Worm (Caenorhabditis elegans) whole organism, late embryonic: ENCODE results near the gene tre-3.

Experiments used
- Y22D7AL.16 ChIP-seq: sonication (generic microtip); optimal IDR thresholded peaks from 2 replicates; lab custom pipeline; 2016; ENCODE audit warnings: missing genetic modification characterization, missing compliant biosample characterization
- ama-1 ChIP-seq: fragments of 150-350 bp; optimal IDR thresholded peaks from 2 replicates; lab custom pipeline; 2014
- ceh-14 ChIP-seq: sonication (generic microtip); optimal IDR thresholded peaks from 2 replicates; lab custom pipeline; 2016; ENCODE audit warnings: missing genotype, missing genetic modification characterization, missing compliant biosample characterization
- ceh-2 ChIP-seq: sonication (generic microtip); optimal IDR thresholded peaks from 2 replicates; lab custom pipeline; 2016; ENCODE audit warnings: missing genotype, missing genetic modification characterization, missing compliant biosample characterization
- ceh-30 ChIP-seq: fragments of 150-350 bp; optimal IDR thresholded peaks from 2 replicates; lab custom pipeline; 2014; ENCODE audit warnings: missing biosample characterization, missing genetic modification characterization
- ceh-31 ChIP-seq: sonication (generic microtip); optimal IDR thresholded peaks from 2 replicates; lab custom pipeline; 2016; ENCODE audit warnings: missing genetic modification characterization, missing compliant biosample characterization
- ceh-9 ChIP-seq: sonication (generic microtip); optimal IDR thresholded peaks from 2 replicates; lab custom pipeline; 2016; ENCODE audit warnings: mild to moderate bottlenecking, missing genetic modification characterization, inconsistent platforms, missing compliant biosample characterization
- dmd-4 ChIP-seq: sonication (generic microtip); optimal IDR thresholded peaks from 2 replicates; lab custom pipeline; 2016; ENCODE audit warnings: borderline replicate concordance, missing genetic modification characterization, missing compliant biosample characterization
- elt-4 ChIP-seq: sonication (generic microtip); optimal IDR thresholded peaks from 2 replicates; lab custom pipeline; 2016; ENCODE audit warnings: missing genetic modification characterization, missing compliant biosample characterization
- ets-4 ChIP-seq: sonication (generic microtip); optimal IDR thresholded peaks from 2 replicates; lab custom pipeline; 2016; ENCODE audit warnings: missing genetic modification characterization, missing compliant biosample characterization
- eyg-1 ChIP-seq: sonication (generic microtip); optimal IDR thresholded peaks from 2 replicates; lab custom pipeline; 2016; ENCODE audit warnings: missing genotype, missing genetic modification characterization, missing compliant biosample characterization
- hlh-13 ChIP-seq: fragments of 200-800 bp; sonication (Bioruptor generic); optimal IDR thresholded peaks from 2 replicates; lab custom pipeline; 2018; ENCODE audit warnings: mild to moderate bottlenecking, missing genetic modification characterization, missing compliant biosample characterization
- hlh-30 ChIP-seq: sonication (generic microtip); optimal IDR thresholded peaks from 2 replicates; lab custom pipeline; 2017; ENCODE audit warnings: antibody characterized with exemption, missing genetic modification characterization, missing compliant biosample characterization; ENCODE audit not compliant: insufficient read depth
- madf-2 ChIP-seq: sonication (generic microtip); optimal IDR thresholded peaks from 2 replicates; lab custom pipeline; 2017; ENCODE audit warnings: missing genetic modification characterization, missing compliant biosample characterization
- nfya-1 ChIP-seq: sonication (generic microtip); optimal IDR thresholded peaks from 2 replicates; lab custom pipeline; 2017; ENCODE audit warnings: missing genetic modification characterization, mild to moderate bottlenecking, missing compliant biosample characterization, antibody characterized with exemption, moderate library complexity
- pag-3 ChIP-seq: sonication (generic microtip); optimal IDR thresholded peaks from 2 replicates; lab custom pipeline; 2016; ENCODE audit warnings: missing compliant biosample characterization, missing genetic modification characterization, borderline replicate concordance
- pax-1 ChIP-seq: fragments of 150-350 bp; optimal IDR thresholded peaks from 2 replicates; lab custom pipeline; 2014; ENCODE audit warnings: missing biosample characterization, missing genetic modification characterization
- pha-2 ChIP-seq: sonication (generic microtip); optimal IDR thresholded peaks from 2 replicates; lab custom pipeline; 2017; ENCODE audit warnings: mild to moderate bottlenecking, missing genetic modification characterization, missing compliant biosample characterization
- pqm-1 ChIP-seq: sonication (generic microtip); optimal IDR thresholded peaks from 2 replicates; lab custom pipeline; 2016; ENCODE audit warnings: missing genetic modification characterization, missing compliant biosample characterization
- ref-2 ChIP-seq: sonication (generic microtip); optimal IDR thresholded peaks from 2 replicates; lab custom pipeline; 2016; ENCODE audit warnings: missing genetic modification characterization, missing compliant biosample characterization
- rnt-1 ChIP-seq: sonication (generic microtip); optimal IDR thresholded peaks from 2 replicates; lab custom pipeline; 2016; ENCODE audit warnings: missing genetic modification characterization, missing compliant biosample characterization
- sox-2 ChIP-seq: fragments of 200-800 bp; sonication (Bioruptor generic); IDR thresholded peaks from 2 replicates; pipeline ENCODE4 v1.3.6; 2022; ENCODE audit warnings: missing genetic modification reagents, missing genetic modification characterization, missing compliant biosample characterization
- sox-4 ChIP-seq: sonication (generic microtip); optimal IDR thresholded peaks from 2 replicates; lab custom pipeline; 2017; ENCODE audit warnings: mild to moderate bottlenecking, missing genetic modification characterization, inconsistent platforms, missing compliant biosample characterization
- ttx-3 ChIP-seq: sonication (generic microtip); optimal IDR thresholded peaks from 2 replicates; lab custom pipeline; 2016; ENCODE audit warnings: missing genetic modification reagents, missing genetic modification characterization, missing compliant biosample characterization
- unc-3 ChIP-seq, 2 experiments: fragments of 200-800 bp in 1 of 2; sonication (Bioruptor generic) in 1 of 2; sonication (generic microtip) in 1 of 2; conservative IDR thresholded peaks in 1 of 2; optimal IDR thresholded peaks in 1 of 2; 2 replicates each; pipeline versions ENCODE4 v1.3.6 to Lab custom; 2016 to 2022; ENCODE audit warnings: missing compliant biosample characterization in 2 of 2, missing genetic modification characterization in 2 of 2, missing genetic modification reagents in 1 of 2
- unc-42 ChIP-seq: sonication (generic microtip); optimal IDR thresholded peaks from 2 replicates; lab custom pipeline; 2016; ENCODE audit warnings: missing genotype, missing genetic modification characterization, missing compliant biosample characterization
- unc-55 ChIP-seq: sonication (generic microtip); optimal IDR thresholded peaks from 2 replicates; lab custom pipeline; 2017; ENCODE audit warnings: missing biosample characterization, missing genetic modification reagents, missing genetic modification characterization
- ztf-16 ChIP-seq: sonication (generic microtip); optimal IDR thresholded peaks from 2 replicates; lab custom pipeline; 2017; ENCODE audit warnings: missing genetic modification characterization, missing compliant biosample characterization

Gene tre-3

ce11 chrV:11691553-11691952, 24.1 kb downstream of the tre-3 start, which contains the start of gene W05E10.1:
TSS of gene W05E10.1 (minus strand) at chrV:11691691.
- TF ChIP-seq ceh-31 (no peak), ttx-3 (tag; lab: Kevin White, UChicago) (no peak), ceh-2 (tag; lab: Kevin White, UChicago) (no peak), ets-4 (tag; lab: Kevin White, UChicago) (no peak), Y22D7AL.16 (no peak), eyg-1 (tag; lab: Kevin White, UChicago) (no peak), ceh-30 (tag; lab: Kevin White, UChicago) (no peak), ama-1 (lab: Kevin White, UChicago) (no peak), unc-3 (GFP tag; conservative IDR thresholded peaks at IDR 0.05; lab: Robert Waterston, UW) (no peak), unc-3 (tag; optimal IDR thresholded peaks at IDR 0.05; lab: Kevin White, UChicago) (no peak)

DNA sequence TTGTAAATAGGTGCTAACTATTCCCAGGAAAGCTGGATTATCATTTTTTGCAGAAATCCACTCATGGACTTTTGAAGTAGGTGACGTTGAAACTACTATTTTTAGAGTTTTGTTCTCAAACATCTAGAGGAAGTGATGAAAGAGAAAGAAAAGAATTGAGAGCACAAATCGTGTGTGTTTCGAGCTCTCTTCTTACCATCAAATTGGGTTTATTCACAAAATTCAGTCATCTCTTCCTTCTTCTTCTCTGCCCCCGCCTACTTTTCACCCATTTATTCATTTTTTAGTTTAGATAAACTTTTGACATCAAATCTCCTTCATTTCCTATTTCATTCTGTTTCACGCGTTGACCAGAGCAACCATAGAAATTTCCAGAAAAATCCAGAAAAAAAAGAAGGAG, 28.8 kb downstream of the tre-3 start, which contains the start of gene W05E10.2:
Gene W05E10.2, plus strand, starts transcription at position 301 of the 400 bp plus-strand sequence.
- no peak for TF ChIP-seq ceh-14 (tag; lab: Kevin White, UChicago)
- TF ChIP-seq unc-42 = peak; percentile 8

ce11 chrV:11682858-11683257, 32.8 kb downstream of the tre-3 start:
- TF ChIP-seq unc-42 (no peak), pqm-1 (tag; lab: Kevin White, UChicago) (no peak), ceh-9 (tag; lab: Kevin White, UChicago) (no peak), sox-2 (GFP tag; lab: Robert Waterston, UW) (no peak)

- TF ChIP-seq rnt-1 (tag; lab: Kevin White, UChicago) (peak; percentile 11), pha-2 (tag; lab: Kevin White, UChicago) (no peak), unc-55 (GFP tag; lab: Kevin White, UChicago) (peak; percentile 36)
Measured at ce11 chrV:11680519-11681203, 35.0 kb downstream of the tre-3 start.

ce11 chrV:11677494-11677893, 38.2 kb downstream of the tre-3 start:
- TF ChIP-seq ref-2 (tag; lab: Kevin White, UChicago) (no peak), unc-55 (GFP tag; lab: Kevin White, UChicago) (peak; percentile 24)

ce11 chrV:11677030-11677429, 38.7 kb downstream of the tre-3 start:
- TF ChIP-seq madf-2 (tag; lab: Kevin White, UChicago) (no peak), ztf-16 (no peak), hlh-30 (tag; lab: Kevin White, UChicago) (no peak), pax-1 (tag; lab: Kevin White, UChicago) (no peak), hlh-13 (GFP tag; lab: Kevin White, UChicago) (no peak), nfya-1 (tag; lab: Kevin White, UChicago) (peak; percentile 61), elt-4 (no peak)

ce11 chrV:11676498-11676897, 39.2 kb downstream of the tre-3 start:
- no peak for TF ChIP-seq sox-4 (tag; lab: Kevin White, UChicago)

ce11 chrV:11675638-11676037, 40.1 kb downstream of the tre-3 start, which contains the start of gene ape-1:
TSS of gene ape-1 (plus strand) at chrV:11675938.
- TF ChIP-seq dmd-4 (tag; lab: Kevin White, UChicago) = no peak
- TF ChIP-seq Y22D7AL.16 = no peak
- no peak for TF ChIP-seq pag-3 (tag; lab: Kevin White, UChicago)
